Fruit fly (Drosophila melanogaster): ENCODE results near the gene Cdk7.
A peak's percentile ranks its signal among the peaks of the same experiment; 100 is the strongest.

Gene Cdk7

DNA sequence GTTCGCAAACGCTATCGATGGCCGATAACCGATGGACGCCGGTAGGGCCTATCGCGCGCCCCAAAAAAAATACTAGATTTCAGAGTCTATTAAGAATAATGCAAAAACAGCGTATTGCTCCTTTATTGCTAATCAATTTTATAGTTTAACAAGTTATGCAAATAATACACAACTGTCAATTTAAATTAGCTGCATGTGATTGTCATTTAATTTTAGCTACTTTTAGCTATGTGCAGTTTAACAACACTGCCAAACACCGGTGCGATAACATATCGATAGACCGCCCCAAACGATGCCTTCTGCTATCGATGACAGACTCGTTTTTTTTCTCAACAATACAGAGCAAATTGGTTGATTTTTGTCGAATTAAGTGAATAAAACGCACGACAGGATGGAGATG is at the start of gene Cdk7, which contains the start of gene snf:
Gene Cdk7 (minus strand): TSS at position 21 of the 400 bp plus-strand sequence.
Gene snf (plus strand): TSS at position 280 of the 400 bp plus-strand sequence.
- TF ChIP-seq CTCF (optimal IDR thresholded peaks at IDR 0.05) (no peak), CG8478 (optimal IDR thresholded peaks at IDR 0.05) (no peak)

DNA sequence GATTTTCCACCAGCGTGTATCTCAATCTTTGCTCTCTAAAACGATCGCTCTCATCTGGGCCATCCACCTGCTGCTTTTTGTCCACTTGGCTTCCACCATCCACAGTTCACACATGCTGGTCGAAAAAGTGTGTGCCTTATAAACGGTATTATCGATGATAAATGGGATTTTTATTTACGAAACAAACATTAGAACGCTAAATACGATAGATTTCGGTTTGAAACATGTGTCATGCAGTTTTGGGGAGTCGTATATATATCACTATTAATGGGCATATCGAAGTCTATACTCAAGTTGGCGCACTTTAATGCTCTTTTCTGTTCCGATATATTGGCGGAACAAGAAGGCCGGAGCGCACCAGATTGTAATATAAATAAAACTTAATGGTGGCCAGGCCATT is 48.3 kb upstream of the Cdk7 start:
- no peak for TF ChIP-seq CTCF (optimal IDR thresholded peaks at IDR 0.05)
- TF ChIP-seq CG8478 (optimal IDR thresholded peaks at IDR 0.05), result no peak

DNA sequence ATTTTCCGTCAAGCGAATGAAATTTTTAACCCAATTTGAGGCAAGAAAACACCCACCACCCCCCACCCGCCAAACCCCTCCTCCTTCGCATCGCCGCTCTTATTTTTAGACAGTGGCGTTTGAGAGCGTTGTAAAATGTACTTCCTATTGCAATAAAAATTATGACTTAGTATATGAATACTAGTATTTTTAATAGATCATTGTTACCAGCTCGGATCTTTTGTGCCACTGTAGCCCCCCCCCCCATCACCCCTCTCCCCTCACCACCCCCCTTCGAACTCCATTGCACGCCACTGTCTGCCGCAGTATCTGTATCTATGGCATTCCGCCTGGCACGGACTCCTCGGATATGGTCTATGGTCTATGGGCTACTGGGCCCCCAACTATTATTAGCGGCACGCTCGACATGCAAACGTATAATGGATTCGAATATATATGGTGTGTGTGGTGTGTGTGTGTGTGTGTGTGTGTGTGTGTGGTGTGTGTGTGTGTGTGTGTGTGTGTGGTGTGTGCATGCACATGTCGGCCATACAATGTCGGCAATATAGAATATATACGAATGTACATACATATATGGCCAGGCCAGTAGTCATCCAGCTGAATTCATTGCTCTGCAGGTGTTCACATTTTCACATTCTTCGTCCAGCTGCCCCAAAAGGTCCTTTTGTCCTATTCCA is 41.3 kb upstream of the Cdk7 start:
- no peak for TF ChIP-seq CG8478 (optimal IDR thresholded peaks at IDR 0.05)
- TF ChIP-seq CTCF (optimal IDR thresholded peaks at IDR 0.05), result no peak

DNA sequence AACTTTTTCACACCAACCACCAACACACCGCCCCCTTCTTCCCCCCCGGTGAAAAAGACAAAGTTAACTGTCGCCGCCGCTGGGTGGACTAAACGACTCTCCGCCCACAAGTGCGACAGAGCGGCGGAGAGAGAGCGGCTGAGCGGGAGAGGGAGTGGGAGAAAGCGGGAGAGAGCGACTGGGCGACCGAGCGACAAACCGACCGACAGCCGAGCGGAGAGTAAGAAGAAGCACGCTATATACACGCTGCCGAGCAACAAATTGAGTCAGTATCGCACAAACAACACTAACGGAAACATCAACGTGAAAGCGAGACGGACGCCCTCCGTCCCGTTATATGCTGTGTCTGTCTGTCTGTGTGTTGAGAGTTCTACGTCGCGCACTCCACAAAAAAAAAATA is 31.2 kb upstream of the Cdk7 start, which contains the start of gene SK:
Gene SK (plus strand): TSS at position 267 of the 400 bp plus-strand sequence.
- no peak for TF ChIP-seq CG8478 (optimal IDR thresholded peaks at IDR 0.05)
- TF ChIP-seq CTCF (optimal IDR thresholded peaks at IDR 0.05), result no peak

DNA sequence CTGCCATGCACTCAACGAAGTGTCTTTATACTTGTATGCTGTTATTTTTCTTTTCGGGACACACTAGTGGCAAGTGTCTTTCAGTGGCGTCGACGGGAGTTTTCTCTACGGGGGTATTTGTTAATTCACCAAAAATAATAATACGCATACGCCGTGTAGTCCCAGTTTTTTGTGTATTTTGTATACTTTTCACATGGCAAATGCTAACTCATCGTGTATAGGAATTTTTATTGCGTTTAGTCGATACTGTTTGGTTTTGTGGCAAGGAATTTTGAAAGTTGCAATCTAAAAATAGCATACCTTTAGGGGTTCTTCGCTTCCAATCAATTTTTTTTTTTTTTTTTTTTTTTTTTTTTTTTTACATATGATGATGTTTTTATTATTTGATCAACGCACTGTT is 29.7 kb upstream of the Cdk7 start:
- no peak for TF ChIP-seq CG8478 (optimal IDR thresholded peaks at IDR 0.05)
- no peak for TF ChIP-seq CTCF (optimal IDR thresholded peaks at IDR 0.05)

DNA sequence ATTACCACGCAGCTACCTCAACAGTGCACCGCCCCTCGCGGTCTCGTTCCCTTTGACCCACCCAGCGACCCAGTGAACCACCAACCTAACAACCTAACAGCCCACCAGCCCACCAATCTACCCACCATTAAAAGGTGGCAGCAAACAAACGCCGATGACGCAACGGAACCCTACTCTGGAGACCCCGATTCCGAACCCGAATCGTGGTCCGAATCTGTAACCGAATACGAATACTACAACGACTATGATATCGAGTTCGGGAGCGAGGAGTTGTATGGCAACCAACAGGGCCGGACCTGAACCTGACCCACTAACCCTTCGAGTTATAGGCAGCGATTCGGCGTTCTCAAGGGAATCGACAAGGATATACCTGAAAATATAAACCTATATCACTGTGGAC is 28.5 kb upstream of the Cdk7 start:
- no peak for TF ChIP-seq CTCF (optimal IDR thresholded peaks at IDR 0.05)

DNA sequence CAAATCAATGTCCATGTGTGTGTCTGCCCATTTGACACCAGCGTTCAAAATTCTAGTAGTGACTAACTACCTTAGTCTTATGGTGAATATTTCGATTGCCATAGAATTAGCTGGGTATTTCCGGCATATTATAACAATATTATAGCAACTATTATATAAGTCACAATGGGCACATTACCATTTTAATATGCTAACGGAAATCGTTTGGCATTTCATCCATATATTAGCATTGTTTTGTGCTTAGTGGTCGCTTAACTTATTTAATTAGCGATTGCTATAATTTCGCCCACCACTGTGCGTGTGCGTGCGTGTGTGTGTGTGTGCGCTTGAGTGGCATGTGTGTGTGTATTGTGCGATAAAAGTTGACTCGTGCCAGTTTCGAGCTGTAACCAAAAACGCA is 27.9 kb upstream of the Cdk7 start:
- TF ChIP-seq CTCF (optimal IDR thresholded peaks at IDR 0.05) (no peak), CG8478 (optimal IDR thresholded peaks at IDR 0.05) (no peak)

DNA sequence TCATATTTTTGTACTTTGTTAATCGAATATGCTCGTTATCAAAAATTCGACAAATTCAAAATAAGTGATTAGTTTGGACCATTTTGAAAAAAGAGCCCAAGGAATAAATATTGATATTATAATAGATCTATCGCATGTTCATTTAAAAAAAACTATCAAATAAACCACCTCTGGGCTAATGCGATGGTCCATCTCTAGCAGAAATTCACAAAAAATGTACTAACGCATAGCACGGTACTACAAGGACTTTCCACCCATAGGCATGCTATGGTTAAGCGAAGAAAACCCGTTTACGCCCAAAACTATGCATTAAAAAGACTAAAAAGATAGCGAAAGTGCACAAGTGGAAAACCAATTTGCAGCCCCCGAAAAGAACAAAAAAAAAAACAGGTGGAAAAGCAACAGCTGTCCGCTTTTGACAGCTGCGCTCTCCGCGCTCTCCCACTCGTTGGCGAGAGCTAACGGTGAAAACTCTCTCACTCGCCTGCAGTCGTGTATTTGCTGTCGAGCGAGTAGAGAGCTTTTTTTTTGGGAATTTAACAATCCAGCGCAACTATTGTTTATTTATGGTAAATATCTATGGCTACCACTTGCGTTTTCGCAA is 23.6 kb upstream of the Cdk7 start, which contains the start of gene CanB:
Gene CanB (plus strand): TSS at position 241 of the 604 bp plus-strand sequence.
- TF ChIP-seq CG8478 (optimal IDR thresholded peaks at IDR 0.05) (no peak), CTCF (optimal IDR thresholded peaks at IDR 0.05) (peak in 1 of 2 experiments; percentile 4)

DNA sequence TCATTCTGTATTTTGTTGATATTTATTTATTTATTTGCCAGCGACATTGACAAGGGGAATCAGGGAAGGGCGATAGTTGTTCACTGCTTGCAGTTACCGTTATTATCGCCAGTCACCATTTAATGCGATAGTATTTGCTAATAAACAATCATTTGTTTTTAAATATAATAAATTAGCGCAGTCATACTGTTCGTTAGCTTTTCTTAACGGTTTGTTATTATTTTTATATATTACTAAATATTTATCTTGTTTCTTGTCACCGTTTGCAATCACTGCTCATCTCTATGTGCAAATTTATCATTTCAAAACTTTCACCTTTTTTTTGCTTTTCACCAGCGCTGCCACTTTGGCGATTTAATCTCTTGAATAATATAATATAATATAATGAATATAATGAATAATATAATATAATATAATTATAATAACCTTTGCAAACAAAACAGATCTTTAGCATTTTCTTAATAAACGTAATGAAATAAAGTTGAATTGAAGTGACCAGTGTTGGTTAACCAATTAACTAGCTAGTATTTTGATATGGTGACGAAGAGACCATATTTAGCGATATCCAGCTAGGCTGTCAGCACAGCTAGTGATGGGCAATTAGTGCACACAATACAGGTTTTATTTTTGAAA is 20.6 kb upstream of the Cdk7 start, which contains the start of the genes CG3309 and XRCC1:
Gene CG3309 (minus strand): TSS at position 82 of the 633 bp plus-strand sequence.
Gene XRCC1 (plus strand): TSS at position 611 of the 633 bp plus-strand sequence.
- no peak for TF ChIP-seq CG8478 (optimal IDR thresholded peaks at IDR 0.05)
- no peak for TF ChIP-seq CTCF (optimal IDR thresholded peaks at IDR 0.05)

DNA sequence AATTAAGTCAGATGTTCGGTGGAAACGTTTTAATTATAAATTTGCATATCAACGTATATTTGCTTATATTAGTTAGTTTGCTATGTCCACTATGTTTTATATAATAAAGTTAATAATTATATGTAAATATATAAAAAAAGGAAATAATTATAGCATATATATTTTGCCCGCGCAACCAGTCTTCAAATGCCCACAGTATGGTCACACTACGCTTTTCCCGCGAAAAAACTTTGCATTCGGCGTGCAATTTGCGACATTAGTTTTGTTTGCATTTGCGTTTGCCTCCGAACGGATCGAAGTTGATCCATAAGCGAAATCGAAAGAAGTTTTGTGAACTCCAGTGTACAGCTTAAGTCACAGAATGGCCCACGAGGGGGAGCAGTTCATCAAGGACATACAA is 14.9 kb upstream of the Cdk7 start, which contains the start of gene Mcm3:
Gene Mcm3 (plus strand): TSS at position 220 of the 400 bp plus-strand sequence.
- TF ChIP-seq CTCF (optimal IDR thresholded peaks at IDR 0.05), result no peak

DNA sequence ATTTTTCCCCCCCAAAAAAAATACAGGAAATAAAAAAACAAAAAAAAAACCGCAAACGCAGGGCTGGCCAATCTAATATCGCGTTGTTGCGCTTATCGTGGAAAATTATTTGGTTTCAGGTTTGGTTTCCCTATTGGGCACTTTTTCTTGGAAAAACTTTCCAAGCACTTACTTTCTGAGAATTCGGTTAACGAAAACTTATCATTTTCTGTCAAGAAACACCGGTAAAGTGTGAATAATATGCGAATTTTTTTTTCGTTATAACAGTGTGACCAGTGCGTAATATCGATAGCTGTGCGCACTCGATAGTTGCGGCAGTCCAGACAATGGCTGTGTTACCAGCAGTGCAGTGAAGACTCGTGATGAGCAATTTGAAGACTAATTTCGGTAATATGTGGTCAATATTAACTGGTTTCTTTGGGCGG is 13.7 kb upstream of the Cdk7 start, which contains the start of gene Rnp4F:
Gene Rnp4F (minus strand): TSS at position 238 of the 425 bp plus-strand sequence.
- TF ChIP-seq CG8478 (optimal IDR thresholded peaks at IDR 0.05) (no peak), CTCF (optimal IDR thresholded peaks at IDR 0.05) (peak in 1 of 2 experiments; percentile 8)

DNA sequence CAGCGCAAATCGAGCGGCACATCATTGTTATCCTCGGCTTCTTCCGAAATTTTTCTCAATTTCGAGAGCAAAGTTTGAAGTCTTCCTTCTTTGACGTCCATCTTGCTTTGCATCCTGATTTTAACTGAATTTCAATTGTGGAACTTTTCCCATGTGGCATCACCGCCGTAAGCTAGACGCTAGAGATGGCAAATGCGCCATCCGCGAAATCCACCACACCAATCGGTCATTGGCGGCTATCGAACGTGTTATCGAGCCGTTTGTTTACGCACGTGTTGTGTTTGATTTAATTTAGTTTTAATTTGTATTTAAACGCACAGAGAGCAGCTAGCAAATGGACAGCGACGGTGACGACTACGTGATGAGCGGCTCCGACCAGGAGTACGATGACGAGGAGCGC is 8.4 kb upstream of the Cdk7 start, which contains the start of the genes CG15930 and Sas10:
Gene CG15930 (minus strand): TSS at position 126 of the 400 bp plus-strand sequence.
Gene Sas10 (plus strand): TSS at position 240 of the 400 bp plus-strand sequence.
- no peak for TF ChIP-seq CTCF (optimal IDR thresholded peaks at IDR 0.05)
- TF ChIP-seq CG8478 (optimal IDR thresholded peaks at IDR 0.05), result no peak

DNA sequence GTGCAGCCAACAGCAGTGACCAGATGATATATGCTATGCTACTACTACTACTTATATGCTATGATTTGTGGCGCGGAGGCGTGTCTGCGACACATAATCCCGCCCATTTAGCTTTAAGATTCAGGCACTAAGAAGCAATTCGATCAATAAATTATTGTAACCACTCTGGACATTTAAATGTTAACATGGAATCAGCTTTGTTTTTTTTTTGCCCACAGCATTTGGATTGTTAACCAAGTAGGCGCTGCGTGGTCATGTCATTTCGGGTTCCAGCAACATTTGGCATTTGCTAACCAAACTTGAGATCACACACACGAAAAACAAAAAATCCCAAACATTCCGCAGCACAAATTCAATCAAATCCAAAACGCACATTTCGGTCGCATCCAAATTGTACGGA is 4.2 kb upstream of the Cdk7 start, which contains the start of gene CG4198:
Gene CG4198 (plus strand): TSS at position 301 of the 400 bp plus-strand sequence.
- no peak for TF ChIP-seq CTCF (optimal IDR thresholded peaks at IDR 0.05)
- TF ChIP-seq CG8478 (optimal IDR thresholded peaks at IDR 0.05), result no peak

DNA sequence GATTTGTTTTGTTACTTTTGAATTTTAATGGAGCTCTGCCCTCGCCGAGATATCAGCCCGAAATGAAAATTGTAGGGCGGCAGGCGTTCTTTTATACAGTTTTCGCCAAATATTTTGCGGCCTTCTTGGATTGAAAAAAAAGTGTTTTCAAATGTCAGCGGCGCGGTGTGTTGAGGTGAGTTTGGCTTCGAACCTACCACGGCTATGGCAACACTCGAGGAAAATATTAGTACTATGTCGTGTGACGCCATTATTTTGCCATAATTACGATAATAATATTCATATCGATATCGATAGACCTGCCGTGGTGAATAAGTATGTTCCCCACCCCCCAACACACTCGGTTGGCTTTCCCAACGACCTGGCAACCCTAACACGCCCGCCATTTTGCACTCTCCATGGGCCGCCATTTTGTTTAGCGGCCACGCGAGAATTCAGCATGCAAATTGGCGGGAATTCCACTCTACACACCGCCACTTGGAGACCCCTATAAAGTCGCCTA is 3.1 kb upstream of the Cdk7 start, which contains the start of the genes TrxT and dhd:
Gene TrxT (minus strand): TSS at position 51 of the 502 bp plus-strand sequence.
Gene dhd (plus strand): TSS at position 334 of the 502 bp plus-strand sequence.
- TF ChIP-seq CTCF (optimal IDR thresholded peaks at IDR 0.05) (no peak), CG8478 (optimal IDR thresholded peaks at IDR 0.05) (no peak)

DNA sequence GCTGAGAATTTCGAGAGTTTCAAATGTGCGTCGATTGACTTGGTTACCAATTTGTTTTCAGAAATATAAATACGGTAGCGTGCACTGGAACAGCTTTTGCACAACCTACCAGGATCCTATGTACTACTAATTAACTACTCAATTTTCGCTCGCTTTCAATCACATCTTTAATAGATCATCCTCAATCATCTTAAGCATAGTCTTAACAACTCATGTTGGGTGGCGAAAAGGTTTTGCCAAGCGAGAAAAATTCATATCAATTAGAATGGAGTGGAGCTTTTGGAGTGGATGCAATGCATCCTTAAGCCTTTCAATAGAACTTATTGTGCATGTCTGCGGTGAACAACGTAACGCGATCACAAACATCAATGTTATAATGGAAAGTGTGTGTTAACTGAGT is 1.5 kb downstream of the Cdk7 start, which contains the start of gene CG17764:
Gene CG17764 (minus strand): TSS at position 101 of the 400 bp plus-strand sequence.
- TF ChIP-seq CTCF (optimal IDR thresholded peaks at IDR 0.05) (no peak), CG8478 (optimal IDR thresholded peaks at IDR 0.05) (no peak)
